Worm (Caenorhabditis elegans): ENCODE measurements around the gene Y54G2A.76.

DNA sequence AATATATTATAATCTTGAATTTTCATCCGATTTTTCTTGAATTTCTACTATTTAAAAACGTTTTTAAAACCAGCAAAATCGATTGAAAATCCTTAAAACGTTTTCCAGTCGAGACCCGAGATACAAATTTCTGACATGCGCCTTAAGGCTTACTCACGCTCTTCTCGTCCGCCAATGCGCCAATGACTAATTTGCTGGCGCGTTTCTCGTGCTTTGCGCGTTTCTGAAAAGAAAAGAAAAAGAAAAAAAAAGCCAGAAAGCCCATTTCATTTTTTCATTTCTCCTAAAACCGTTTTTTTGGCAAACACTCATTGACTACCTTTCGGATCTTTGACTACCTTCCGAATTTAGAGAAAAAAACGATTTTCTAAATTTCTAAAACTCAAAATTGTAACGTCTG, 32.5 kb upstream of the Y54G2A.76 start:
- no peak for TF ChIP-seq ztf-23 (GFP tag; IDR thresholded peaks at IDR 0.05)
- TF ChIP-seq flt-1 (GFP tag; IDR thresholded peaks at IDR 0.05) = no peak
- TF ChIP-seq ztf-29 (GFP tag; IDR thresholded peaks at IDR 0.05) = no peak
- no peak for TF ChIP-seq med-1 (GFP tag; optimal IDR thresholded peaks at IDR 0.05; ENCODE audit: insufficient read depth)
- no peak for TF ChIP-seq T22C8.4 (GFP tag; IDR thresholded peaks at IDR 0.05)
- no peak for TF ChIP-seq tab-1 (GFP tag; IDR thresholded peaks at IDR 0.05)

Measured in whole organism, midembryonic.